Fruit fly (Drosophila melanogaster) whole organism: Measurements from ENCODE around the gene jumu.

ENCODE experiments used
- CG8478 ChIP-seq: fragments of >200 bp; optimal IDR thresholded peaks from 2 replicates; lab custom pipeline; 2018; ENCODE audit warnings: inconsistent platforms
- Dll ChIP-seq: fragments of >200 bp; optimal IDR thresholded peaks from 2 replicates; lab custom pipeline; 2017

dm6 chr3R:10389877-10390468 is 40.0 kb downstream of the jumu start:
- no peak for TF ChIP-seq CG8478 (lab: Kevin White, UChicago)
- TF ChIP-seq Dll (lab: Kevin White, UChicago) = no peak
